Fruit fly (Drosophila melanogaster) whole organism, wandering third instar larva: ENCODE results near the gene msb1l.

Experiments
- CG9705 ChIP-seq: fragments of 200-800 bp; sonication (Bioruptor generic); optimal IDR thresholded peaks from 2 replicates; lab custom pipeline; 2018; ENCODE audit warnings: missing biosample characterization, mild to moderate bottlenecking, missing genetic modification characterization
- GATAd ChIP-seq: sonication (Bioruptor generic); optimal IDR thresholded peaks from 2 replicates; lab custom pipeline; 2016; ENCODE audit warnings: missing biosample characterization, missing genetic modification characterization
- Hnf4 ChIP-seq: fragments of 200-800 bp; sonication (Bioruptor generic); optimal IDR thresholded peaks from 2 replicates; lab custom pipeline; 2016; ENCODE audit warnings: missing biosample characterization, mild to moderate bottlenecking, missing genetic modification characterization
- Sp1 ChIP-seq: fragments of 200-800 bp; sonication (Bioruptor generic); optimal IDR thresholded peaks from 3 replicates; lab custom pipeline; 2019; ENCODE audit warnings: missing biosample characterization, mild to moderate bottlenecking, missing genetic modification characterization, moderate library complexity
- fru ChIP-seq: fragments of 200-800 bp; sonication (Bioruptor generic); optimal IDR thresholded peaks from 3 replicates; lab custom pipeline; 2016; ENCODE audit warnings: missing biosample characterization, mild to moderate bottlenecking, missing genetic modification characterization
- h ChIP-seq: fragments of 200-800 bp; sonication (Bioruptor generic); optimal IDR thresholded peaks from 3 replicates; lab custom pipeline; 2016; ENCODE audit warnings: missing biosample characterization, mild to moderate bottlenecking, missing genetic modification characterization
- jim ChIP-seq: fragments of 175-275, 200-325 bp; sonication (Bioruptor generic); optimal IDR thresholded peaks from 2 replicates; lab custom pipeline; 2016; ENCODE audit warnings: missing biosample characterization, mild to moderate bottlenecking, missing genetic modification characterization

DNA sequence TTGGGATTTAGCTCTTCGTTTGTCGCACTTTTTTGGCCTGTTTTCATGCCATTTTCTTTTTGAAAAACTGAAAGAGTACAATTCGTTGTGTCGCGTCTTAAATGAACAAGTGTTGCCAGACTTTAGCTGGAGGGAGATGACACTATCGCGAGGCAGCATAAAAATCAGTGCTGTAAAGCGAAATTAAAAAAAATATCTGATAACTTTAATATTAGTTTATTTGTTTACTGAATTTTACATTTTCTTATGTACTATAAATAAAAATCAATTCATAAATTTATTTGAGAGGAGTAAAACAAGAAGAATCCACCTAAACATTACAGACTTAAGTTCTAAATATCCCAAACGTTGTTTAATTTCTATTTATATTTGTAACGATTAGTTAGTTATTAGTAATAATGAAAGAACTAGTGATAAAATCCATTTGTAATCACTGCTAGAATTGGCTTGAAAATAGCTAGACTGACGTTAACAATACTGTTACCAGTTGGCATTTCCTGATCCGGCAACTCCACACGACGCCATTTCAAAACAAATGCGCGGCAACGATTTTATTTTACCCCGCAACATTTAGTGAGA lies at the start of gene msb1l, which contains the start of gene spi:
- TF ChIP-seq fru (GFP tag; lab: Kevin White, UChicago) (no peak), Hnf4 (GFP tag; lab: Kevin White, UChicago) (no peak), Sp1 (GFP tag; lab: Kevin White, UChicago) (peak; percentile 41), CG9705 (GFP tag; lab: Kevin White, UChicago) (peak; percentile 3), h (GFP tag; lab: Kevin White, UChicago) (peak; percentile 60), GATAd (no peak), jim (no peak)
